Fruit fly (Drosophila melanogaster) whole organism, embryonic: ENCODE measurements around the gene EndoGI.

Source experiments
- Atf3 ChIP-seq: fragments of 200-800 bp; sonication (Bioruptor generic); optimal IDR thresholded peaks from 3 replicates; lab custom pipeline; 2016; ENCODE audit warnings: missing biosample characterization, missing genetic modification characterization
- CG10209 ChIP-seq: fragments of 200-800 bp; sonication (Bioruptor generic); optimal IDR thresholded peaks from 3 replicates; lab custom pipeline; 2017; ENCODE audit warnings: missing biosample characterization, mild to moderate bottlenecking, missing genetic modification characterization, missing genetic modification reagents
- CG11695 ChIP-seq: fragments of 200-800 bp; sonication (Bioruptor generic); IDR thresholded peaks from 3 replicates; pipeline ENCODE4 v1.3.6; 2022; ENCODE audit warnings: missing biosample characterization, missing genetic modification characterization
- CG11723 ChIP-seq: fragments of 200-800 bp; sonication (Bioruptor generic); optimal IDR thresholded peaks from 2 replicates; lab custom pipeline; 2017; ENCODE audit warnings: missing biosample characterization, mild to moderate bottlenecking, missing genetic modification characterization
- CG12219 ChIP-seq: fragments of 200-800 bp; sonication (Bioruptor generic); optimal IDR thresholded peaks from 3 replicates; lab custom pipeline; 2018; ENCODE audit warnings: missing biosample characterization, mild to moderate bottlenecking, missing genetic modification characterization
- CG12236 ChIP-seq: fragments of 200-800 bp; sonication (Bioruptor generic); optimal IDR thresholded peaks from 2 replicates; lab custom pipeline; 2016; ENCODE audit warnings: missing biosample characterization, missing genetic modification characterization
- CG12769 ChIP-seq: fragments of 200-800 bp; sonication (Bioruptor generic); optimal IDR thresholded peaks from 2 replicates; lab custom pipeline; 2019; ENCODE audit warnings: missing biosample characterization, mild to moderate bottlenecking, missing genetic modification characterization, moderate library complexity
- CG13424 ChIP-seq: fragments of 200-800 bp; sonication (Bioruptor generic); optimal IDR thresholded peaks from 2 replicates; lab custom pipeline; 2019; ENCODE audit warnings: missing biosample characterization, mild to moderate bottlenecking, missing genetic modification characterization, moderate library complexity
- CG13624 ChIP-seq: fragments of 200-800 bp; sonication (Bioruptor generic); optimal IDR thresholded peaks from 2 replicates; lab custom pipeline; 2016; ENCODE audit warnings: missing biosample characterization, missing genetic modification characterization
- CG14050 ChIP-seq: fragments of 200-800 bp; sonication (Bioruptor generic); IDR thresholded peaks from 3 replicates; pipeline ENCODE4 v1.3.6; 2022; ENCODE audit warnings: missing biosample characterization, missing genetic modification characterization
- CG18599 ChIP-seq: fragments of 200-800 bp; sonication (Bioruptor generic); optimal IDR thresholded peaks from 3 replicates; lab custom pipeline; 2017; ENCODE audit warnings: missing biosample characterization, missing genetic modification characterization, mild to moderate bottlenecking, moderate library complexity, missing genetic modification reagents
- CG31388 ChIP-seq: fragments of 200-800 bp; sonication (Bioruptor generic); optimal IDR thresholded peaks from 2 replicates; lab custom pipeline; 2016; ENCODE audit warnings: missing biosample characterization, missing genetic modification characterization
- CG43689 ChIP-seq: fragments of 200-800 bp; sonication (Bioruptor generic); IDR thresholded peaks from 2 replicates; pipeline ENCODE4 v1.3.6; 2022; ENCODE audit warnings: missing biosample characterization, missing genetic modification characterization
- CG4424 ChIP-seq: fragments of 200-800 bp; sonication (Bioruptor generic); optimal IDR thresholded peaks from 3 replicates; lab custom pipeline; 2016; ENCODE audit warnings: missing biosample characterization, missing genetic modification characterization
- CG6683 ChIP-seq: fragments of 200-800 bp; sonication (Bioruptor generic); optimal IDR thresholded peaks from 2 replicates; lab custom pipeline; 2017; ENCODE audit warnings: missing biosample characterization, mild to moderate bottlenecking, missing genetic modification characterization, missing genetic modification reagents
- CG7786 ChIP-seq: fragments of 200-800 bp; sonication (Bioruptor generic); optimal IDR thresholded peaks from 2 replicates; lab custom pipeline; 2016; ENCODE audit warnings: missing biosample characterization, missing genetic modification characterization
- CG7928 ChIP-seq: fragments of 200-800 bp; sonication (Bioruptor generic); optimal IDR thresholded peaks from 2 replicates; lab custom pipeline; 2017; ENCODE audit warnings: missing biosample characterization, mild to moderate bottlenecking, missing genetic modification characterization
- CG8290 ChIP-seq, 3 experiments: fragments of 200-800 bp; sonication (Bioruptor generic); optimal IDR thresholded peaks; 2 replicates each; lab custom pipeline; 2016 to 2019; ENCODE audit warnings: missing biosample characterization in 3 of 3, missing genetic modification characterization in 3 of 3, mild to moderate bottlenecking in 2 of 3, moderate library complexity in 1 of 3
- CG8478 ChIP-seq: fragments of >200 bp; optimal IDR thresholded peaks from 2 replicates; lab custom pipeline; 2018
- CG9876 ChIP-seq: fragments of 200-800 bp; sonication (Bioruptor generic); optimal IDR thresholded peaks from 2 replicates; lab custom pipeline; 2016; ENCODE audit warnings: missing biosample characterization, missing genetic modification characterization
- Dad ChIP-seq: fragments of 200-800 bp; sonication (Bioruptor generic); optimal IDR thresholded peaks from 3 replicates; lab custom pipeline; 2016; ENCODE audit warnings: missing biosample characterization, missing genetic modification characterization
- Doc2 ChIP-seq: fragments of 200-800 bp; sonication (Bioruptor generic); IDR thresholded peaks from 2 replicates; pipeline ENCODE4 v1.3.6; 2022; ENCODE audit warnings: missing biosample characterization, missing genetic modification characterization
- Ets97D ChIP-seq: fragments of 200-800 bp; sonication (Bioruptor generic); optimal IDR thresholded peaks from 3 replicates; lab custom pipeline; 2016; ENCODE audit warnings: missing biosample characterization, missing genetic modification characterization
- HHEX ChIP-seq: fragments of 200-800 bp; sonication (Bioruptor generic); optimal IDR thresholded peaks from 3 replicates; lab custom pipeline; 2017; ENCODE audit warnings: missing biosample characterization, mild to moderate bottlenecking, missing genetic modification characterization, missing genetic modification reagents
- Lpt ChIP-seq: fragments of >200 bp; optimal IDR thresholded peaks from 2 replicates; lab custom pipeline; 2018; ENCODE audit warnings: missing biosample characterization, missing genetic modification characterization
- MTF-1 ChIP-seq: fragments of 200-800 bp; sonication (Bioruptor generic); optimal IDR thresholded peaks from 2 replicates; lab custom pipeline; 2018; ENCODE audit warnings: missing biosample characterization, mild to moderate bottlenecking, missing genetic modification characterization, borderline replicate concordance
- Mrtf ChIP-seq: fragments of 200-800 bp; sonication (Bioruptor generic); IDR thresholded peaks from 3 replicates; pipeline ENCODE4 v1.3.6; 2022; ENCODE audit warnings: missing biosample characterization, missing genetic modification characterization
- NC2α ChIP-seq: fragments of 200-800 bp; sonication (Bioruptor generic); optimal IDR thresholded peaks from 2 replicates; lab custom pipeline; 2016; ENCODE audit warnings: missing biosample characterization, missing genetic modification characterization
- NfI ChIP-seq: fragments of 200-800 bp; sonication (Bioruptor generic); optimal IDR thresholded peaks from 3 replicates; lab custom pipeline; 2018; ENCODE audit warnings: missing biosample characterization, mild to moderate bottlenecking, missing genetic modification characterization, moderate library complexity
- Oli ChIP-seq: fragments of 200-800 bp; sonication (Bioruptor generic); optimal IDR thresholded peaks from 2 replicates; lab custom pipeline; 2018; ENCODE audit warnings: missing biosample characterization, mild to moderate bottlenecking, missing genetic modification characterization, moderate library complexity
- Poxn ChIP-seq: fragments of 200-800 bp; sonication (Bioruptor generic); IDR thresholded peaks from 2 replicates; pipeline ENCODE4 v1.3.6; 2022; ENCODE audit warnings: missing biosample characterization, missing genetic modification characterization
- Rx ChIP-seq: fragments of 200-800 bp; sonication (Bioruptor generic); IDR thresholded peaks from 2 replicates; pipeline ENCODE4 v1.3.6; 2022; ENCODE audit warnings: missing biosample characterization, missing genetic modification characterization
- chif ChIP-seq, 2 experiments: fragments of 200-800 bp; sonication (Bioruptor generic); optimal IDR thresholded peaks; 3 replicates each; lab custom pipeline; 2016; ENCODE audit warnings: missing biosample characterization in 2 of 2, missing genetic modification characterization in 2 of 2
- corto ChIP-seq: fragments of 200-800 bp; sonication (Bioruptor generic); optimal IDR thresholded peaks from 2 replicates; lab custom pipeline; 2016; ENCODE audit warnings: missing biosample characterization, mild to moderate bottlenecking, missing genetic modification characterization, moderate library complexity
- dati ChIP-seq: fragments of 200-800 bp; sonication (Bioruptor generic); IDR thresholded peaks from 2 replicates; pipeline ENCODE4 v1.3.6; 2022; ENCODE audit warnings: missing biosample characterization, missing genetic modification characterization
- en ChIP-seq: fragments of 200-800 bp; sonication (Bioruptor generic); optimal IDR thresholded peaks from 2 replicates; lab custom pipeline; 2016; ENCODE audit warnings: missing biosample characterization, missing genetic modification characterization
- ewg ChIP-seq: fragments of 200-800 bp; sonication (Bioruptor generic); optimal IDR thresholded peaks from 3 replicates; lab custom pipeline; 2017; ENCODE audit warnings: mild to moderate bottlenecking, missing biosample characterization, missing genetic modification reagents, missing genetic modification characterization
- ftz-f1 ChIP-seq: fragments of 200-800 bp; sonication (Bioruptor generic); optimal IDR thresholded peaks from 2 replicates; lab custom pipeline; 2016; ENCODE audit warnings: missing biosample characterization, missing genetic modification characterization
- kah ChIP-seq: fragments of 200-800 bp; sonication (Bioruptor generic); optimal IDR thresholded peaks from 2 replicates; lab custom pipeline; 2018; ENCODE audit warnings: missing biosample characterization, mild to moderate bottlenecking, missing genetic modification characterization
- lmd ChIP-seq: fragments of 200-800 bp; sonication (Bioruptor generic); IDR thresholded peaks from 2 replicates; pipeline ENCODE4 v1.3.6; 2022; ENCODE audit warnings: missing biosample characterization, missing genetic modification characterization
- mirr ChIP-seq: fragments of 200-800 bp; sonication (Bioruptor generic); optimal IDR thresholded peaks from 3 replicates; lab custom pipeline; 2018; ENCODE audit warnings: missing biosample characterization, mild to moderate bottlenecking, missing genetic modification characterization
- mld ChIP-seq: fragments of 200-800 bp; sonication (Bioruptor generic); IDR thresholded peaks from 3 replicates; pipeline ENCODE4 v1.3.6; 2022; ENCODE audit warnings: missing biosample characterization, missing genetic modification characterization; ENCODE audit not compliant: partially characterized antibody
- slou ChIP-seq: fragments of 200-800 bp; sonication (Bioruptor generic); optimal IDR thresholded peaks from 3 replicates; lab custom pipeline; 2016; ENCODE audit warnings: missing biosample characterization, missing genetic modification characterization
- sna ChIP-seq: fragments of 200-800 bp; sonication (Bioruptor generic); IDR thresholded peaks from 2 replicates; pipeline ENCODE4 v1.3.6; 2022; ENCODE audit warnings: missing biosample characterization, missing genetic modification characterization; ENCODE audit not compliant: partially characterized antibody
- sqz ChIP-seq: fragments of 200-800 bp; sonication (Bioruptor generic); optimal IDR thresholded peaks from 3 replicates; lab custom pipeline; 2018; ENCODE audit warnings: missing biosample characterization, mild to moderate bottlenecking, missing genetic modification characterization
- sug ChIP-seq: fragments of 200-800 bp; optimal IDR thresholded peaks from 2 replicates; lab custom pipeline; 2019; ENCODE audit warnings: missing biosample characterization, mild to moderate bottlenecking, missing genetic modification characterization, moderate library complexity
- tgo ChIP-seq: fragments of 200-800 bp; sonication (Bioruptor generic); IDR thresholded peaks from 3 replicates; pipeline ENCODE4 v1.3.6; 2022; ENCODE audit warnings: missing biosample characterization, missing genetic modification characterization
- tio ChIP-seq: fragments of 200-800 bp; sonication (Bioruptor generic); optimal IDR thresholded peaks from 2 replicates; lab custom pipeline; 2017; ENCODE audit warnings: missing biosample characterization, missing genetic modification characterization, inconsistent platforms
- vnd ChIP-seq: fragments of 200-800 bp; sonication (Bioruptor generic); IDR thresholded peaks from 3 replicates; pipeline ENCODE4 v1.3.6; 2022; ENCODE audit warnings: missing biosample characterization, missing genetic modification characterization; ENCODE audit not compliant: partially characterized antibody
- zf30C ChIP-seq: fragments of 200-800 bp; sonication (Bioruptor generic); optimal IDR thresholded peaks from 3 replicates; lab custom pipeline; 2018; ENCODE audit warnings: missing biosample characterization, mild to moderate bottlenecking, missing genetic modification characterization

EndoGI gene

dm6 chr2L:16285692-16286359 lies 28.3 kb downstream of the EndoGI start (continued):
- TF ChIP-seq sqz (GFP tag; lab: Kevin White, UChicago) (peak; percentile 25), NfI (GFP tag; lab: Kevin White, UChicago) (peak; percentile 88), en (GFP tag; lab: Kevin White, UChicago) (peak; percentile 67), CG12769 (tag; lab: Kevin White, UChicago) (peak; percentile 92), sna (GFP tag; lab: Robert Waterston, UW) (no peak), Dad (GFP tag; lab: Kevin White, UChicago) (peak; percentile 71), CG13424 (tag; lab: Kevin White, UChicago) (peak; percentile 87), lmd (GFP tag; lab: Robert Waterston, UW) (no peak), CG8290 (GFP tag; optimal IDR thresholded peaks at IDR 0.05; lab: Kevin White, UChicago) (peak; percentile 32), CG8290 (tag; optimal IDR thresholded peaks at IDR 0.05; lab: Kevin White, UChicago) (peak in 1 of 2 experiments; percentile 93), zf30C (GFP tag; lab: Kevin White, UChicago) (peak; percentile 84), sug (tag; lab: Kevin White, UChicago) (peak; percentile 56), Ets97D (GFP tag; lab: Kevin White, UChicago) (peak; percentile 41), CG12219 (GFP tag; lab: Kevin White, UChicago) (peak; percentile 89), dati (GFP tag; lab: Robert Waterston, UW) (no peak), Mrtf (GFP tag; lab: Robert Waterston, UW) (no peak), mld (no peak), CG10209 (GFP tag; lab: Kevin White, UChicago) (peak; percentile 82), chif (GFP tag; optimal IDR thresholded peaks at IDR 0.05; lab: Kevin White, UChicago) (peak; percentile 84 to 92), ftz-f1 (GFP tag; lab: Kevin White, UChicago) (no peak), CG7928 (peak; percentile 32), CG9876 (GFP tag; lab: Kevin White, UChicago) (peak; percentile 81), slou (GFP tag; lab: Kevin White, UChicago) (peak; percentile 81), CG31388 (peak; percentile 55), Atf3 (GFP tag; lab: Kevin White, UChicago) (peak; percentile 74), corto (GFP tag; lab: Kevin White, UChicago) (peak; percentile 77), CG8478 (lab: Kevin White, UChicago) (no peak), Oli (peak; percentile 91), ewg (peak; percentile 73), CG11695 (GFP tag; lab: Robert Waterston, UW) (no peak), CG7786 (GFP tag; lab: Kevin White, UChicago) (peak; percentile 93), CG18599 (peak; percentile 83), HHEX (peak; percentile 87), tgo (GFP tag; lab: Robert Waterston, UW) (no peak), mirr (GFP tag; lab: Kevin White, UChicago) (peak; percentile 48), Rx (GFP tag; lab: Robert Waterston, UW) (no peak), kah (GFP tag; lab: Kevin White, UChicago) (peak; percentile 68), tio (GFP tag; lab: Kevin White, UChicago) (peak; percentile 81), CG12236 (GFP tag; lab: Kevin White, UChicago) (peak; percentile 84), MTF-1 (GFP tag; lab: Kevin White, UChicago) (peak; percentile 67), CG14050 (GFP tag; lab: Robert Waterston, UW) (no peak), CG6683 (GFP tag; lab: Kevin White, UChicago) (peak; percentile 33), Poxn (no peak), CG43689 (GFP tag; lab: Robert Waterston, UW) (no peak), vnd (GFP tag; lab: Robert Waterston, UW) (no peak), CG11723 (peak; percentile 53), NC2α (peak; percentile 47), Lpt (GFP tag; lab: Kevin White, UChicago) (no peak), CG13624 (GFP tag; lab: Kevin White, UChicago) (peak; percentile 86), Doc2 (no peak), CG4424 (GFP tag; lab: Kevin White, UChicago) (peak; percentile 83)
